Fruit fly (Drosophila melanogaster): ENCODE results near the gene CG6765.

CG6765 gene

DNA sequence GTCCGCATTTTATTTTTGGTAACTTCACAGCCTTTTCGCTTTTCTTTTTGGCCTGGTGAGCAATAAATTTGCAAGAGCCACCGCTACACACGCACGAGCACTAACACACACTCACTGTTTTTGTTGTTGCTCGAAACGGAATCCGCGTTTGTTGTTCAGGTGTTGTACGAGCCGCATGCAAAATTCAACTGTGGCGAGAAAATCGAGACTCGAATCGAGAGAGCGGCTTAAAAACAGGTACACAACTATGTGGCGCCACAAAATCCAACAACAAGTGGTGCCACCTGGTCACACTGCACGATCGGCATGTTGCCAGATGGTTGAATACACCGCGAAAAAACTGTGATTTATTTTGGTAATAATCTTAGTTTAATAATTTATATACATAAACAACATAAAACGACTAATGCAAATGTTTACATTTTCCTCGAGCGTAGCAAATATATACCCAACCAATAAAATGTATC, 5.6 kb upstream of the CG6765 start, which contains the start of gene CG43163 (continued):
- TF ChIP-seq sima (GFP tag; optimal IDR thresholded peaks at IDR 0.05) (no peak), CG3065 (GFP tag; optimal IDR thresholded peaks at IDR 0.05) (peak; percentile 7), ewg (GFP tag; optimal IDR thresholded peaks at IDR 0.05) (peak; percentile 13), CG14014 (GFP tag; IDR thresholded peaks at IDR 0.05) (peak; percentile 58; the same call in 1 of the 2 replicates), CG13123 (GFP tag; optimal IDR thresholded peaks at IDR 0.05) (peak; percentile 34), CG17361 (GFP tag; IDR thresholded peaks at IDR 0.05) (peak; percentile 72; the same call in 2 of the 3 replicates), Blimp-1 (GFP tag; optimal IDR thresholded peaks at IDR 0.05) (no peak), ind (GFP tag; optimal IDR thresholded peaks at IDR 0.05) (peak; percentile 35), maf-S (GFP tag; optimal IDR thresholded peaks at IDR 0.05) (no peak), D (optimal IDR thresholded peaks at IDR 0.05) (no peak), D (GFP tag; optimal IDR thresholded peaks at IDR 0.05) (peak; percentile 23), nom (GFP tag; optimal IDR thresholded peaks at IDR 0.05) (peak; percentile 49), tx (GFP tag; optimal IDR thresholded peaks at IDR 0.05) (peak; percentile 25), CG5245 (GFP tag; optimal IDR thresholded peaks at IDR 0.05) (peak; percentile 48), Asciz (GFP tag; optimal IDR thresholded peaks at IDR 0.05) (peak; percentile 11), CG7357 (GFP tag; IDR thresholded peaks at IDR 0.05) (peak; percentile 34; the same call in 1 of the 3 replicates), CrebB (tag; optimal IDR thresholded peaks at IDR 0.05) (peak; percentile 47), CG18599 (GFP tag; optimal IDR thresholded peaks at IDR 0.05) (peak; percentile 54), CG7271 (tag; optimal IDR thresholded peaks at IDR 0.05) (no peak), YL-1 (GFP tag; optimal IDR thresholded peaks at IDR 0.05) (peak; percentile 55), jigr1 (GFP tag; IDR thresholded peaks at IDR 0.05) (no peak), crp (GFP tag; optimal IDR thresholded peaks at IDR 0.05) (peak in 1 of 2 experiments; percentile 32), CG42726 (GFP tag; IDR thresholded peaks at IDR 0.05; ENCODE audit: partially characterized antibody) (0 out of 2 replicates have a peak, but pooled peaks have one; percentile 10), HmgD (GFP tag; optimal IDR thresholded peaks at IDR 0.05) (no peak), CG5180 (GFP tag; optimal IDR thresholded peaks at IDR 0.05) (peak; percentile 27), Bgb (GFP tag; IDR thresholded peaks at IDR 0.05; ENCODE audit: partially characterized antibody) (peak; percentile 43; the same call in 1 of the 2 replicates), esg (GFP tag; conservative IDR thresholded peaks at IDR 0.05) (no peak), CG1647 (GFP tag; optimal IDR thresholded peaks at IDR 0.05) (no peak), CG30403 (GFP tag; optimal IDR thresholded peaks at IDR 0.05) (peak; percentile 70), CkIIα-i1 (GFP tag; IDR thresholded peaks at IDR 0.05) (no peak), HLHmδ (GFP tag; optimal IDR thresholded peaks at IDR 0.05) (peak; percentile 11), Adf1 (GFP tag; IDR thresholded peaks at IDR 0.05) (peak; percentile 29; the same call in 1 of the 2 replicates), wor (GFP tag; IDR thresholded peaks at IDR 0.05) (no peak), CG4328 (GFP tag; optimal IDR thresholded peaks at IDR 0.05) (no peak), h (optimal IDR thresholded peaks at IDR 0.05) (no peak), Mes4 (GFP tag; optimal IDR thresholded peaks at IDR 0.05) (peak; percentile 25), abd-A (tag; optimal IDR thresholded peaks at IDR 0.05) (no peak), MESR4 (GFP tag; optimal IDR thresholded peaks at IDR 0.05) (peak; percentile 56), stwl (tag; optimal IDR thresholded peaks at IDR 0.05) (peak; percentile 78), sens (GFP tag) (peak; percentile 93), CG12299 (tag; optimal IDR thresholded peaks at IDR 0.05) (peak; percentile 23), Ada2b (GFP tag; IDR thresholded peaks at IDR 0.05) (peak; percentile 65), tgo (GFP tag; IDR thresholded peaks at IDR 0.05) (peak; percentile 60; the same call in 1 of the 3 replicates), crol (GFP tag; IDR thresholded peaks at IDR 0.05) (no peak), CG10147 (GFP tag; optimal IDR thresholded peaks at IDR 0.05) (peak; percentile 39), dati (GFP tag; IDR thresholded peaks at IDR 0.05) (no peak), amos (GFP tag; IDR thresholded peaks at IDR 0.05; ENCODE audit: partially characterized antibody) (no peak), pan (optimal IDR thresholded peaks at IDR 0.05) (no peak), pan (GFP tag; optimal IDR thresholded peaks at IDR 0.05 in 1 of 2, IDR thresholded peaks at IDR 0.05 in 1 of 2) (peak in 1 of 2 experiments; percentile 71), CG2116 (GFP tag; optimal IDR thresholded peaks at IDR 0.05) (peak; percentile 54), CG12391 (tag; optimal IDR thresholded peaks at IDR 0.05) (peak; percentile 81)

Measured in whole organism, embryonic.